Worm (Caenorhabditis elegans) whole organism, L4 larva: Measurements from ENCODE around the gene T08G5.1.

ENCODE experiments used
- unc-130 ChIP-seq: sonication (generic microtip); optimal IDR thresholded peaks from 2 replicates; lab custom pipeline; 2016; ENCODE audit warnings: missing genetic modification reagents, missing genetic modification characterization, missing compliant biosample characterization
- unc-62 ChIP-seq, 3 experiments: fragments of 150-350 bp in 1 of 3; sonication (generic microtip); optimal IDR thresholded peaks in 2 of 3; peaks in 1 of 3; 1 replicate in 1 of 3; 2 replicates in 2 of 3; lab custom pipeline; 2014 to 2017; ENCODE audit warnings: missing biosample characterization in 3 of 3, missing genetic modification characterization in 3 of 3, missing genetic modification reagents in 3 of 3, missing genotype in 1 of 3

ce11 chrV:14063980-14064379 is 45.4 kb downstream of the T08G5.1 start:
- TF ChIP-seq unc-62 (GFP tag; optimal IDR thresholded peaks at IDR 0.05 in 1 of 2; lab: Kevin White, UChicago) = no peak
- no peak for TF ChIP-seq unc-62 (tag; optimal IDR thresholded peaks at IDR 0.05; lab: Kevin White, UChicago)
- no peak for TF ChIP-seq unc-130 (GFP tag; lab: Kevin White, UChicago)
